Worm (Caenorhabditis elegans) whole organism, young adult: ENCODE results near the gene ZK688.4.
A peak's percentile ranks its signal among the peaks of the same experiment; 100 is the strongest.

Source experiments
- B0019.2 ChIP-seq: fragments of 200-800 bp; sonication (Bioruptor generic); conservative IDR thresholded peaks from 2 replicates; pipeline ENCODE4 v1.3.6; 2022; ENCODE audit warnings: missing genetic modification reagents, missing genetic modification characterization, missing compliant biosample characterization
- F10E7.11 ChIP-seq: sonication (generic microtip); optimal IDR thresholded peaks from 2 replicates; lab custom pipeline; 2017; ENCODE audit warnings: mild to moderate bottlenecking, missing genetic modification characterization, moderate library complexity, missing compliant biosample characterization
- F22D6.2 ChIP-seq: sonication (generic microtip); optimal IDR thresholded peaks from 2 replicates; lab custom pipeline; 2016; ENCODE audit warnings: mild to moderate bottlenecking, missing genetic modification characterization, missing compliant biosample characterization
- F39B2.1 ChIP-seq: fragments of 200-800 bp; sonication (Bioruptor generic); IDR thresholded peaks from 2 replicates; pipeline ENCODE4 v1.3.6; 2022; ENCODE audit warnings: missing genetic modification reagents, missing genetic modification characterization, missing compliant biosample characterization
- F55B11.4 ChIP-seq: sonication (generic microtip); optimal IDR thresholded peaks from 2 replicates; lab custom pipeline; 2016; ENCODE audit warnings: missing compliant biosample characterization, missing genetic modification characterization, borderline replicate concordance; ENCODE audit not compliant: insufficient read depth
- K11D2.4 ChIP-seq: fragments of 200-800 bp; sonication (Bioruptor generic); IDR thresholded peaks from 2 replicates; pipeline ENCODE4 v1.3.6; 2022; ENCODE audit warnings: missing genetic modification reagents, missing genetic modification characterization, missing compliant biosample characterization
- K12H6.12 ChIP-seq: fragments of 200-800 bp; sonication (Bioruptor generic); optimal IDR thresholded peaks from 2 replicates; lab custom pipeline; 2018; ENCODE audit warnings: mild to moderate bottlenecking, missing genetic modification characterization, missing compliant biosample characterization
- Y53F4B.3 ChIP-seq: fragments of 200-800 bp; sonication (Bioruptor generic); IDR thresholded peaks from 2 replicates; pipeline ENCODE4 v1.3.6; 2022; ENCODE audit warnings: missing genetic modification reagents, missing genetic modification characterization, missing compliant biosample characterization
- Y56A3A.18 ChIP-seq: fragments of 200-800 bp; sonication (Bioruptor generic); IDR thresholded peaks from 2 replicates; pipeline ENCODE4 v1.3.6; 2022; ENCODE audit warnings: missing genetic modification reagents, missing genetic modification characterization, missing compliant biosample characterization
- Y79H2A.3 ChIP-seq: fragments of 200-800 bp; sonication (Bioruptor generic); conservative IDR thresholded peaks from 2 replicates; pipeline ENCODE4 v1.3.6; 2022; ENCODE audit warnings: missing genetic modification reagents, missing genetic modification characterization, missing compliant biosample characterization
- akir-1 ChIP-seq: fragments of 200-800 bp; sonication (Bioruptor generic); optimal IDR thresholded peaks from 2 replicates; lab custom pipeline; 2018; ENCODE audit warnings: mild to moderate bottlenecking, missing genetic modification characterization, moderate library complexity, missing compliant biosample characterization
- aptf-3 ChIP-seq: fragments of 200-800 bp; sonication (Bioruptor generic); IDR thresholded peaks from 2 replicates; pipeline ENCODE4 v1.3.6; 2022; ENCODE audit warnings: missing genetic modification characterization, missing compliant biosample characterization
- attf-5 ChIP-seq: fragments of 200-800 bp; sonication (Bioruptor generic); optimal IDR thresholded peaks from 2 replicates; lab custom pipeline; 2018; ENCODE audit warnings: mild to moderate bottlenecking, missing genetic modification characterization, missing compliant biosample characterization
- bed-2 ChIP-seq: fragments of 200-800 bp; sonication (Bioruptor generic); IDR thresholded peaks from 2 replicates; pipeline ENCODE4 v1.3.6; 2022; ENCODE audit warnings: missing genetic modification reagents, missing genetic modification characterization, missing compliant biosample characterization
- ccch-3 ChIP-seq: fragments of 200-800 bp; sonication (Bioruptor generic); optimal IDR thresholded peaks from 2 replicates; lab custom pipeline; 2018; ENCODE audit warnings: mild to moderate bottlenecking, missing genetic modification characterization, missing compliant biosample characterization
- cebp-1 ChIP-seq, 2 experiments: fragments of 200-800 bp in 1 of 2; sonication (Bioruptor generic) in 1 of 2; sonication (generic microtip) in 1 of 2; IDR thresholded peaks in 1 of 2; optimal IDR thresholded peaks in 1 of 2; 2 replicates each; pipeline versions ENCODE4 v1.3.6 to Lab custom; 2017 to 2022; ENCODE audit warnings: missing compliant biosample characterization in 2 of 2, missing genetic modification characterization in 2 of 2, mild to moderate bottlenecking in 1 of 2, missing genetic modification reagents in 1 of 2, moderate library complexity in 1 of 2
- ceh-27 ChIP-seq: fragments of 200-800 bp; sonication (Bioruptor generic); optimal IDR thresholded peaks from 2 replicates; lab custom pipeline; 2018; ENCODE audit warnings: mild to moderate bottlenecking, missing genetic modification characterization, moderate library complexity, missing compliant biosample characterization
- ceh-58 ChIP-seq: fragments of 200-800 bp; sonication (Bioruptor generic); IDR thresholded peaks from 2 replicates; pipeline ENCODE4 v1.3.6; 2022; ENCODE audit warnings: missing genetic modification characterization, missing compliant biosample characterization
- ceh-79 ChIP-seq: sonication (generic microtip); optimal IDR thresholded peaks from 2 replicates; lab custom pipeline; 2017; ENCODE audit warnings: mild to moderate bottlenecking, missing genetic modification characterization, missing compliant biosample characterization
- die-1 ChIP-seq: sonication (generic microtip); optimal IDR thresholded peaks from 2 replicates; lab custom pipeline; 2016; ENCODE audit warnings: missing genotype, mild to moderate bottlenecking, missing genetic modification characterization, missing compliant biosample characterization
- egl-18 ChIP-seq: fragments of 200-800 bp; sonication (Bioruptor generic); IDR thresholded peaks from 2 replicates; pipeline ENCODE4 v1.3.6; 2022; ENCODE audit warnings: missing genetic modification reagents, missing genetic modification characterization, missing compliant biosample characterization
- fkh-3 ChIP-seq: sonication (generic microtip); optimal IDR thresholded peaks from 2 replicates; lab custom pipeline; 2016; ENCODE audit warnings: mild to moderate bottlenecking, missing genetic modification characterization, missing compliant biosample characterization
- him-1 ChIP-seq: sonication (generic microtip); optimal IDR thresholded peaks from 2 replicates; lab custom pipeline; 2016; ENCODE audit warnings: missing genotype, missing genetic modification reagents, missing genetic modification characterization, missing compliant biosample characterization
- hmg-1.2 ChIP-seq: fragments of 200-800 bp; sonication (Bioruptor generic); IDR thresholded peaks from 2 replicates; pipeline ENCODE4 v1.3.6; 2022; ENCODE audit warnings: missing genetic modification reagents, missing genetic modification characterization, missing compliant biosample characterization
- hsf-1 ChIP-seq: fragments of 200-800 bp; sonication (Bioruptor generic); IDR thresholded peaks from 2 replicates; pipeline ENCODE4 v1.3.6; 2022; ENCODE audit warnings: missing genetic modification reagents, missing genetic modification characterization, missing compliant biosample characterization
- lin-26 ChIP-seq: fragments of 200-800 bp; sonication (Bioruptor generic); IDR thresholded peaks from 2 replicates; pipeline ENCODE4 v1.3.6; 2022; ENCODE audit warnings: missing genetic modification reagents, missing genetic modification characterization, missing compliant biosample characterization
- madf-3 ChIP-seq: fragments of 200-800 bp; sonication (Bioruptor generic); IDR thresholded peaks from 2 replicates; pipeline ENCODE4 v1.3.6; 2022; ENCODE audit warnings: missing genetic modification reagents, missing genetic modification characterization, missing compliant biosample characterization
- mes-4 ChIP-seq: sonication (generic microtip); optimal IDR thresholded peaks from 2 replicates; lab custom pipeline; 2016; ENCODE audit warnings: missing genotype, missing genetic modification characterization, missing compliant biosample characterization
- mxl-1 ChIP-seq: sonication (generic microtip); optimal IDR thresholded peaks from 2 replicates; lab custom pipeline; 2016; ENCODE audit warnings: missing genetic modification characterization, missing compliant biosample characterization
- nhr-80 ChIP-seq: sonication (generic microtip); optimal IDR thresholded peaks from 2 replicates; lab custom pipeline; 2016; ENCODE audit warnings: missing genetic modification characterization, missing compliant biosample characterization
- pbrm-1 ChIP-seq: fragments of 200-800 bp; sonication (Bioruptor generic); IDR thresholded peaks from 2 replicates; pipeline ENCODE4 v1.3.6; 2022; ENCODE audit warnings: missing genetic modification reagents, missing genetic modification characterization, missing compliant biosample characterization
- pha-4 ChIP-seq: fragments of 150-350 bp; sonication (generic microtip); optimal IDR thresholded peaks from 2 replicates; lab custom pipeline; 2014; ENCODE audit warnings: missing biosample characterization, missing genetic modification reagents, missing genetic modification characterization
- rcor-1 ChIP-seq: fragments of 200-800 bp; sonication (Bioruptor generic); IDR thresholded peaks from 2 replicates; pipeline ENCODE4 v1.3.6; 2022; ENCODE audit warnings: missing genetic modification reagents, missing genetic modification characterization, missing compliant biosample characterization
- repo-1 ChIP-seq: sonication (generic microtip); optimal IDR thresholded peaks from 2 replicates; lab custom pipeline; 2017; ENCODE audit warnings: mild to moderate bottlenecking, missing genetic modification characterization, missing compliant biosample characterization
- snpc-1.3 ChIP-seq: sonication (generic microtip); optimal IDR thresholded peaks from 2 replicates; lab custom pipeline; 2017; ENCODE audit warnings: missing genetic modification characterization, mild to moderate bottlenecking, missing compliant biosample characterization, antibody characterized with exemption, moderate library complexity, missing genotype, missing genetic modification reagents; ENCODE audit not compliant: insufficient read depth
- snpc-3.4 ChIP-seq: sonication (generic microtip); optimal IDR thresholded peaks from 2 replicates; lab custom pipeline; 2017; ENCODE audit warnings: missing genetic modification characterization, mild to moderate bottlenecking, missing compliant biosample characterization, antibody characterized with exemption, moderate library complexity, missing genotype, missing genetic modification reagents
- somi-1 ChIP-seq: fragments of 200-800 bp; sonication (Bioruptor generic); optimal IDR thresholded peaks from 2 replicates; lab custom pipeline; 2018; ENCODE audit warnings: mild to moderate bottlenecking, missing genetic modification characterization, missing compliant biosample characterization
- tbp1 ChIP-seq: fragments of 200-800 bp; sonication (Bioruptor generic); optimal IDR thresholded peaks from 2 replicates; lab custom pipeline; 2018; ENCODE audit warnings: mild to moderate bottlenecking, missing genetic modification characterization, missing compliant biosample characterization
- tlf-1 ChIP-seq: fragments of 200-800 bp; sonication (Bioruptor generic); optimal IDR thresholded peaks from 2 replicates; lab custom pipeline; 2018; ENCODE audit warnings: mild to moderate bottlenecking, missing genetic modification characterization, missing compliant biosample characterization
- unc-130 ChIP-seq: sonication (generic microtip); optimal IDR thresholded peaks from 2 replicates; lab custom pipeline; 2016; ENCODE audit warnings: missing genetic modification reagents, missing genetic modification characterization, missing compliant biosample characterization
- unc-62 ChIP-seq: fragments of 150-350 bp; optimal IDR thresholded peaks from 2 replicates; lab custom pipeline; 2014; ENCODE audit warnings: missing biosample characterization, missing genetic modification reagents, missing genetic modification characterization
- xnd-1 ChIP-seq: sonication (generic microtip); optimal IDR thresholded peaks from 2 replicates; lab custom pipeline; 2016; ENCODE audit warnings: missing genotype, missing genetic modification reagents, missing genetic modification characterization, missing compliant biosample characterization
- zfh-2 ChIP-seq: fragments of 200-800 bp; sonication (Bioruptor generic); conservative IDR thresholded peaks from 2 replicates; pipeline ENCODE4 v1.3.6; 2022; ENCODE audit warnings: missing genetic modification reagents, missing genetic modification characterization, missing compliant biosample characterization
- zim-3 ChIP-seq: sonication (generic microtip); optimal IDR thresholded peaks from 2 replicates; lab custom pipeline; 2017; ENCODE audit warnings: mild to moderate bottlenecking, missing genetic modification characterization, moderate library complexity, missing compliant biosample characterization
- ztf-22 ChIP-seq: fragments of 200-800 bp; sonication (Bioruptor generic); optimal IDR thresholded peaks from 2 replicates; lab custom pipeline; 2018; ENCODE audit warnings: mild to moderate bottlenecking, missing genetic modification characterization, moderate library complexity, missing compliant biosample characterization
- ztf-3 ChIP-seq: fragments of 200-800 bp; sonication (Bioruptor generic); optimal IDR thresholded peaks from 2 replicates; lab custom pipeline; 2018; ENCODE audit warnings: mild to moderate bottlenecking, missing genetic modification characterization, missing compliant biosample characterization
- ztf-6 ChIP-seq: fragments of 200-800 bp; sonication (Bioruptor generic); IDR thresholded peaks from 2 replicates; pipeline ENCODE4 v1.3.6; 2022; ENCODE audit warnings: missing genetic modification reagents, missing genetic modification characterization, missing compliant biosample characterization

ZK688.4 gene

ce11 chrIII:7854494-7855184 is 40.2 kb upstream of the ZK688.4 start, which contains the start of gene rpl-35 (continued):
- peak; percentile 98 for TF ChIP-seq snpc-3.4 (tag; lab: Kevin White, UChicago)
- TF ChIP-seq madf-3 (GFP tag; lab: Robert Waterston, UW), result peak; percentile 99
- no peak for TF ChIP-seq F55B11.4 (tag; lab: Kevin White, UChicago)
- TF ChIP-seq mxl-1 (tag; lab: Kevin White, UChicago), result peak; percentile 55
- peak; percentile 89 for TF ChIP-seq xnd-1
- TF ChIP-seq him-1 (tag; lab: Kevin White, UChicago), result peak; percentile 99
- TF ChIP-seq B0019.2 (GFP tag; lab: Robert Waterston, UW), result peak; percentile 99
- TF ChIP-seq lin-26 (GFP tag; lab: Robert Waterston, UW), result peak; percentile 97
- TF ChIP-seq Y79H2A.3 (GFP tag; lab: Robert Waterston, UW), result peak; percentile 97
- peak; percentile 99; the same call in 1 of the 2 replicates for TF ChIP-seq Y56A3A.18 (GFP tag; lab: Robert Waterston, UW)
- peak; percentile 85 for TF ChIP-seq ccch-3
- peak; percentile 41 for TF ChIP-seq unc-62
- TF ChIP-seq F39B2.1 (GFP tag; lab: Robert Waterston, UW), result peak; percentile 95
- peak; percentile 98 for TF ChIP-seq nhr-80 (tag; lab: Kevin White, UChicago)
- TF ChIP-seq unc-130 (GFP tag; lab: Kevin White, UChicago), result peak; percentile 98
- peak; percentile 100 for TF ChIP-seq tlf-1 (GFP tag; lab: Kevin White, UChicago)
- peak; percentile 97 for TF ChIP-seq cebp-1 (GFP tag; IDR thresholded peaks at IDR 0.05; lab: Robert Waterston, UW)
- TF ChIP-seq cebp-1 (tag; optimal IDR thresholded peaks at IDR 0.05; lab: Kevin White, UChicago), result peak; percentile 99
- TF ChIP-seq bed-2 (GFP tag; lab: Robert Waterston, UW), result peak; percentile 97
- peak; percentile 99 for TF ChIP-seq somi-1 (GFP tag; lab: Kevin White, UChicago)
- TF ChIP-seq K12H6.12 (tag; lab: Kevin White, UChicago), result peak; percentile 99
- peak; percentile 100 for TF ChIP-seq ceh-27
- peak; percentile 80 for TF ChIP-seq die-1 (tag; lab: Kevin White, UChicago)
- peak; percentile 93 for TF ChIP-seq ztf-3 (GFP tag; lab: Kevin White, UChicago)
- TF ChIP-seq aptf-3 (GFP tag; lab: Robert Waterston, UW), result peak; percentile 96; the same call in 1 of the 2 replicates
- peak; percentile 94 for TF ChIP-seq hmg-1.2 (GFP tag; lab: Robert Waterston, UW)
- peak; percentile 83 for TF ChIP-seq tbp1
- TF ChIP-seq ztf-6 (GFP tag; lab: Robert Waterston, UW), result peak; percentile 98
- TF ChIP-seq fkh-3 (tag; lab: Kevin White, UChicago), result peak; percentile 73
- peak; percentile 99 for TF ChIP-seq repo-1 (tag; lab: Kevin White, UChicago)
- peak; percentile 87 for TF ChIP-seq zim-3
- peak; percentile 93 for TF ChIP-seq hsf-1
- TF ChIP-seq pbrm-1 (GFP tag; lab: Robert Waterston, UW), result peak; percentile 100
- peak; percentile 75 for TF ChIP-seq mes-4 (tag; lab: Kevin White, UChicago)
- peak; percentile 72; the same call in 1 of the 2 replicates for TF ChIP-seq ceh-58 (GFP tag; lab: Robert Waterston, UW)
- TF ChIP-seq F22D6.2, result peak; percentile 94
- TF ChIP-seq snpc-1.3 (tag; lab: Kevin White, UChicago), result peak; percentile 98
- TF ChIP-seq Y53F4B.3 (GFP tag; lab: Robert Waterston, UW), result peak; percentile 94
- TF ChIP-seq akir-1 (GFP tag; lab: Kevin White, UChicago), result peak; percentile 88
- TF ChIP-seq rcor-1 (GFP tag; lab: Robert Waterston, UW), result peak; percentile 99
- peak; percentile 99 for TF ChIP-seq K11D2.4 (GFP tag; lab: Robert Waterston, UW)
- peak; percentile 89 for TF ChIP-seq F10E7.11 (tag; lab: Kevin White, UChicago)
- TF ChIP-seq ztf-22, result peak; percentile 96
- peak; percentile 96 for TF ChIP-seq pha-4 (tag; lab: Kevin White, UChicago)
- peak; percentile 100 for TF ChIP-seq attf-5 (GFP tag; lab: Kevin White, UChicago)
- peak; percentile 78 for TF ChIP-seq ceh-79 (tag; lab: Kevin White, UChicago)
- peak; percentile 99 for TF ChIP-seq egl-18 (GFP tag; lab: Robert Waterston, UW)
- TF ChIP-seq zfh-2 (GFP tag; lab: Robert Waterston, UW), result no peak; the same call in 1 of the 2 replicates
